Worm (Caenorhabditis elegans) whole organism, late embryonic: ENCODE measurements around the gene abhd-3.2.
A peak's percentile ranks its signal among the peaks of the same experiment; 100 is the strongest.

Experiments used
- F13H6.1 ChIP-seq: sonication (generic microtip); optimal IDR thresholded peaks from 2 replicates; lab custom pipeline; 2016; ENCODE audit warnings: missing genetic modification characterization, missing compliant biosample characterization
- ama-1 ChIP-seq: fragments of 150-350 bp; optimal IDR thresholded peaks from 2 replicates; lab custom pipeline; 2014
- ceh-14 ChIP-seq: sonication (generic microtip); optimal IDR thresholded peaks from 2 replicates; lab custom pipeline; 2016; ENCODE audit warnings: missing genotype, missing genetic modification characterization, missing compliant biosample characterization
- ceh-31 ChIP-seq: sonication (generic microtip); optimal IDR thresholded peaks from 2 replicates; lab custom pipeline; 2016; ENCODE audit warnings: missing genetic modification characterization, missing compliant biosample characterization
- fkh-10 ChIP-seq: fragments of 150-350 bp; optimal IDR thresholded peaks from 2 replicates; lab custom pipeline; 2014; ENCODE audit warnings: missing biosample characterization, missing genetic modification reagents, missing genetic modification characterization
- nfya-1 ChIP-seq: sonication (generic microtip); optimal IDR thresholded peaks from 2 replicates; lab custom pipeline; 2017; ENCODE audit warnings: missing genetic modification characterization, mild to moderate bottlenecking, missing compliant biosample characterization, antibody characterized with exemption, moderate library complexity
- pag-3 ChIP-seq: sonication (generic microtip); optimal IDR thresholded peaks from 2 replicates; lab custom pipeline; 2016; ENCODE audit warnings: missing compliant biosample characterization, missing genetic modification characterization, borderline replicate concordance
- pat-9 ChIP-seq: fragments of 200-800 bp; sonication (Bioruptor generic); optimal IDR thresholded peaks from 2 replicates; lab custom pipeline; 2018; ENCODE audit warnings: mild to moderate bottlenecking, missing genetic modification characterization, moderate library complexity, missing compliant biosample characterization
- pha-4 ChIP-seq: fragments of 150-350 bp; optimal IDR thresholded peaks from 2 replicates; lab custom pipeline; 2018; ENCODE audit warnings: missing biosample characterization, missing genetic modification reagents, missing genetic modification characterization
- pqm-1 ChIP-seq: sonication (generic microtip); optimal IDR thresholded peaks from 2 replicates; lab custom pipeline; 2016; ENCODE audit warnings: missing genetic modification characterization, missing compliant biosample characterization
- ref-2 ChIP-seq: sonication (generic microtip); optimal IDR thresholded peaks from 2 replicates; lab custom pipeline; 2016; ENCODE audit warnings: missing genetic modification characterization, missing compliant biosample characterization
- unc-3 ChIP-seq, 2 experiments: fragments of 200-800 bp in 1 of 2; sonication (Bioruptor generic) in 1 of 2; sonication (generic microtip) in 1 of 2; conservative IDR thresholded peaks in 1 of 2; optimal IDR thresholded peaks in 1 of 2; 2 replicates each; pipeline versions ENCODE4 v1.3.6 to Lab custom; 2016 to 2022; ENCODE audit warnings: missing compliant biosample characterization in 2 of 2, missing genetic modification characterization in 2 of 2, missing genetic modification reagents in 1 of 2
- unc-42 ChIP-seq: sonication (generic microtip); optimal IDR thresholded peaks from 2 replicates; lab custom pipeline; 2016; ENCODE audit warnings: missing genotype, missing genetic modification characterization, missing compliant biosample characterization
- zip-5 ChIP-seq: sonication (generic microtip); optimal IDR thresholded peaks from 2 replicates; lab custom pipeline; 2016; ENCODE audit warnings: missing genetic modification characterization, missing compliant biosample characterization

DNA sequence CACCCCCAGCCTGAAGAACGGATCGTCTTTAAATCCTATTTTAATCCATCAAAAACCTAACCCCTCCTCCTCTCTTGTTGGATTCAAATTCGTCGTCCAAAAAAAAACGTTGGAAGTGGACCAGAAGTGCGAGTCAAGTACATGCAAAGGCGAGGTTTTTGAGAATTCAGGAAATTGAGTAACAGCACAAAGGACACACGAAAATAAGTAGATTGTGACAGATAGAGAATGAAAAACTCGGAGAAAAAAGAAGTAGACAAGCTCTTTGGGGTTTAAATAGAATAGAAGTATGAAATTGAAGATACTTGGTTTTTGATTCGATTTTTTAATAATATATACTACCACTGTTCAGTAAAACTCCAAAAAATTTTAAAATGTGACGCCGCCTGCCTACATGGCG is 36.9 kb upstream of the abhd-3.2 start:
- no peak for TF ChIP-seq ref-2
- no peak for TF ChIP-seq F13H6.1 (tag; lab: Kevin White, UChicago)
- TF ChIP-seq pag-3 (tag; lab: Kevin White, UChicago) = no peak
- TF ChIP-seq pat-9 (tag; lab: Kevin White, UChicago) = no peak
- TF ChIP-seq pqm-1 (tag; lab: Kevin White, UChicago) = no peak
- no peak for TF ChIP-seq fkh-10 (GFP tag; lab: Kevin White, UChicago)
- no peak for TF ChIP-seq zip-5
- no peak for TF ChIP-seq ceh-31 (tag; lab: Kevin White, UChicago)
- TF ChIP-seq unc-42 (tag; lab: Kevin White, UChicago) = peak; percentile 70
- TF ChIP-seq ama-1 (lab: Kevin White, UChicago) = no peak
- TF ChIP-seq unc-3 (GFP tag; conservative IDR thresholded peaks at IDR 0.05; lab: Robert Waterston, UW) = no peak
- no peak for TF ChIP-seq unc-3 (tag; optimal IDR thresholded peaks at IDR 0.05; lab: Kevin White, UChicago)
- TF ChIP-seq ceh-14 = no peak
- TF ChIP-seq pha-4 = no peak
- no peak for TF ChIP-seq nfya-1
